Fruit fly (Drosophila melanogaster) S2 (cell line): ENCODE results near the gene CG9706.

ENCODE experiments used
- CG8478 ChIP-seq: fragments of >200 bp; optimal IDR thresholded peaks from 2 replicates; lab custom pipeline; 2018
- CTCF ChIP-seq, 2 experiments: fragments of >200 bp; optimal IDR thresholded peaks; 2 replicates each; lab custom pipeline; 2018

dm6 chr3L:16803708-16804350 is 21.0 kb downstream of the CG9706 start:
- TF ChIP-seq CG8478 (lab: Kevin White, UChicago): no peak
- TF ChIP-seq CTCF (optimal IDR thresholded peaks at IDR 0.05; lab: Kevin White, UChicago): no peak
